Fruit fly (Drosophila melanogaster) whole organism, larva: Measurements from ENCODE around the gene Trhn.

Experiments used
- noc ChIP-seq: fragments of 200-800 bp; sonication (Bioruptor generic); optimal IDR thresholded peaks from 3 replicates; lab custom pipeline; 2019; ENCODE audit warnings: missing biosample characterization, mild to moderate bottlenecking, missing genetic modification characterization, moderate library complexity

Gene Trhn

DNA sequence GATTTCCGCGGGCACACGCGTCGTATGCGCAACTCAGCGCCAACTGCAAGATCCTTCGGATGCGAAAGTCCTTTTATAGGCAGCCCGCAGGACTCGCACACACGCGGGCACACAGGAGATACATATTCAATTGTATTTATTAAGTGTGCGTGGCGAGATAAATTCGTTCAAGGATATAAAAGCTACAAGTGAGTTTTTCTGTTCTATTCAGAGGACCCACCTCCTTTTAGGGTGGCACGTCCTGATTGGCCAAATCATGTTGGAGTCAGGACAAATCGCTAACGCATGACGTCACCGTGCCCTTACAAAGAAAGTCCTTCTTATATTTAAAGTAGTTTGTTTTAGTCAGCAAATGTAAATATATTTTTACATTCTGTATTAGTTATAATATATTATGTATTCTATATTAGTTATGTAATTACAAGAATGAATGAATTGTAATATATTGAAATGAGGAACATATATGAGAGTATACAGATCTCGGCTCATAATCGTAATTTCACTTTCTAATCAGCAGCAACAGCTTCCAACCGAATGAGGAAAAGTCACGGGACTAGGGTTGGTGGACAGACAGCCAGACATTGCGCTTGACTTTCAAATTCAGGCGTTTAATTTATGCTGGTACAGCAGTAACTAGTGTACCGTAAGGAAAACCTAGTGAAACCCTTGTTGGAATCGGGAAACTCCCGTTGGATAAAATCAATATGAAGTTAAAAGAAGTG is at the start of gene Trhn:
Gene Trhn, minus strand, starts transcription at position 51 of the 722 bp plus-strand sequence.
- TF ChIP-seq noc (tag; lab: Kevin White, UChicago): no peak

DNA sequence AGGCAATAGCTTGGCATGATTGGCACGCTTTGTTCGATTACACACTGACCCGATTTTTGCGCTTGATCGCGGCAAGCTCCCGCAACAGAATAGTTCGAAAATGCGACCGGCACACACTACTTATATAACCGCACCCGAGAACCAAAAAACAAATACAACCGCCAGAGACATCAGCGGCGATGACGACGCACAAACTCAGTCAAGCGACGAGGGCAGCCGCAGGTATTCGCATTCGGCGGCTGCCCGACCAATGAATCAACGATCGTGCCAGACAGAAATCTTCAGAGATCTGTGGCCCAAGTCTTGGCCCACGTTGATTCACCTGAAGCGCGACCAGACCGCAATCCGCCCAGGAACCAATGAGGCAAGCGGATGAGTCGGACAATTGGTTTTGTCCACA is 45.2 kb upstream of the Trhn start, which contains the start of gene CG9192:
Gene CG9192, minus strand, starts transcription at position 101 of the 400 bp plus-strand sequence.
- no peak for TF ChIP-seq noc (tag; lab: Kevin White, UChicago)

dm6 chr3L:1235426-1235825 is 42.5 kb upstream of the Trhn start, which contains the start of gene galene:
Gene galene (plus strand): TSS chr3L:1235726.
- no peak for TF ChIP-seq noc (tag; lab: Kevin White, UChicago)

DNA sequence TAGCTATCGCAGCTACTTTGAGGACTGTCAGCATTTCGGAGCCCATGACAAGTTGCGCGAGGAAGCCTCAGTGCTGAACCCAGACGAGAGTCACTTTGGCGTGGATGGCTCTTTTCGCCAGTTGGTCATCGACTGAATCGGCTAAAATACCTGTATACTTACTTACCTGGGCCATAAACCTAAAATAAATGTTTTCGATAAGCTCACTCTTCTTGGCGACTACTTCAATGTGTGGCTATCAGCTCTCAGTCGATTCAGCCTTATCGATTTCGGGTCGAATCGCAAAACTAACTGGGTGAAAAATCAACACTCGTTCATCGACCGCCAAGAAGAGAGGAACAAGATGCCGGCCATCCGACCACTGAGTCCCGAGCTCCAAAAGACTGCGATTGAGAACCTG is 40.9 kb upstream of the Trhn start, which contains the start of gene CG33966:
Gene CG33966, plus strand, starts transcription at position 301 of the 400 bp plus-strand sequence.
- TF ChIP-seq noc (tag; lab: Kevin White, UChicago): no peak

- no peak for TF ChIP-seq noc (tag; lab: Kevin White, UChicago)
Observed at dm6 chr3L:1232582-1232981, 39.6 kb upstream of the Trhn start, which contains the start of gene CG33965. Gene CG33965 (plus strand): TSS chr3L:1232882.

dm6 chr3L:1227303-1227797 is 34.4 kb upstream of the Trhn start, which contains the start of gene LysS:
Gene LysS (plus strand): TSS chr3L:1227747.
- no peak for TF ChIP-seq noc (tag; lab: Kevin White, UChicago)

- no peak for TF ChIP-seq noc (tag; lab: Kevin White, UChicago)
Observed at dm6 chr3L:1218596-1218995, 25.6 kb upstream of the Trhn start, which contains the start of gene LysP. Gene LysP (minus strand): TSS chr3L:1218696.

- TF ChIP-seq noc (tag; lab: Kevin White, UChicago): no peak
Observed at dm6 chr3L:1216460-1216859, 23.5 kb upstream of the Trhn start.

dm6 chr3L:1212571-1212970 is 19.6 kb upstream of the Trhn start, which contains the start of gene LysE:
Gene LysE (plus strand): TSS chr3L:1212827.
- TF ChIP-seq noc (tag; lab: Kevin White, UChicago): no peak

- no peak for TF ChIP-seq noc (tag; lab: Kevin White, UChicago)
Observed at dm6 chr3L:1212113-1212512, 19.1 kb upstream of the Trhn start.

dm6 chr3L:1211096-1211495 is 18.1 kb upstream of the Trhn start, which contains the start of gene LysD:
Gene LysD (minus strand): TSS chr3L:1211196.
- TF ChIP-seq noc (tag; lab: Kevin White, UChicago): no peak

- no peak for TF ChIP-seq noc (tag; lab: Kevin White, UChicago)
Observed at dm6 chr3L:1208206-1208605, 15.2 kb upstream of the Trhn start.

- no peak for TF ChIP-seq noc (tag; lab: Kevin White, UChicago)
Observed at dm6 chr3L:1206682-1207421, 13.9 kb upstream of the Trhn start, which contains the start of gene LysB. Gene LysB (plus strand): TSS chr3L:1207371.

dm6 chr3L:1204674-1205547 is 11.9 kb upstream of the Trhn start, which contains the start of gene CG9119:
Gene CG9119 (minus strand): TSS chr3L:1204795.
- TF ChIP-seq noc (tag; lab: Kevin White, UChicago): peak; percentile 96
